Fruit fly (Drosophila melanogaster): ENCODE data around the gene spd-2.

Gene spd-2

dm6 chr3L:16642088-16642507 is 47.3 kb upstream of the spd-2 start (continued):
- TF ChIP-seq net (GFP tag; optimal IDR thresholded peaks at IDR 0.05) (peak; percentile 79), CG7368 (GFP tag; optimal IDR thresholded peaks at IDR 0.05) (peak; percentile 68), CG9139 (GFP tag; optimal IDR thresholded peaks at IDR 0.05) (peak; percentile 35), Sox14 (GFP tag; optimal IDR thresholded peaks at IDR 0.05) (peak; percentile 60), esn (GFP tag; optimal IDR thresholded peaks at IDR 0.05) (peak; percentile 72), CG1621 (tag; optimal IDR thresholded peaks at IDR 0.05) (peak; percentile 47), CG4318 (GFP tag; optimal IDR thresholded peaks at IDR 0.05) (peak; percentile 79), CG8119 (GFP tag; IDR thresholded peaks at IDR 0.05) (peak; percentile 63; the same call in 2 of the 3 replicates), Met (GFP tag; optimal IDR thresholded peaks at IDR 0.05) (peak; percentile 48), CG6808 (GFP tag; optimal IDR thresholded peaks at IDR 0.05) (peak; percentile 85), Sox15 (GFP tag; optimal IDR thresholded peaks at IDR 0.05) (peak; percentile 68), Gug (GFP tag; IDR thresholded peaks at IDR 0.05) (peak; percentile 47; the same call in 1 of the 2 replicates), CG16779 (tag; optimal IDR thresholded peaks at IDR 0.05) (peak; percentile 74), Eip78C (GFP tag) (peak; percentile 93), Smox (GFP tag; optimal IDR thresholded peaks at IDR 0.05) (peak; percentile 55), CG31627 (GFP tag; optimal IDR thresholded peaks at IDR 0.05) (peak; percentile 50), OdsH (GFP tag; optimal IDR thresholded peaks at IDR 0.05) (peak; percentile 74), fd85E (GFP tag; optimal IDR thresholded peaks at IDR 0.05) (no peak), Hr39 (GFP tag; optimal IDR thresholded peaks at IDR 0.05) (peak; percentile 57)

DNA sequence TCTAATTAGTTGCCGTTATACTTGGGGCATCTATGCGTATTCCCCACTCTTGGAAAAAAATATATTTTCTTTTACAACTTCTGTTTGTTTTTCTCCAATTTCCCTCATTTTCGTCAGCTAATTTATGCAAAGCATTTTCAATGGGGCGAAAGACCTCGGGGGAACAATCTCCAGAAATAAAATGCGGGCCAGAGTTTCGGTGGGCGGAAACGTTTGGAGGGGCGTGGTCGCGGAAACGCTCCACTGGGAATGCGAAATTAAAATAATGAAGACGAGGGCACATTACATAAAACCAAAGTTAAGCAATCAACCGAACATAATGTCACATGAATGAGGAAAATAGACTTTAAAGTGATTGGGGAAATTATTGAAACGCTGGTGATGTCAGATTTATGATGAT is 46.3 kb upstream of the spd-2 start:
- TF ChIP-seq Hr38 (GFP tag; optimal IDR thresholded peaks at IDR 0.05), result no peak

- no peak for TF ChIP-seq CG8119 (GFP tag; IDR thresholded peaks at IDR 0.05)
- no peak for TF ChIP-seq CG32006 (GFP tag; optimal IDR thresholded peaks at IDR 0.05)
- TF ChIP-seq CG8632 (GFP tag; optimal IDR thresholded peaks at IDR 0.05), result peak; percentile 1
- no peak for TF ChIP-seq dsx (GFP tag; optimal IDR thresholded peaks at IDR 0.05; ENCODE audit: poor library complexity, severe bottlenecking)
- TF ChIP-seq Eip78C (GFP tag), result peak; percentile 49
- no peak for TF ChIP-seq pdm3 (GFP tag; optimal IDR thresholded peaks at IDR 0.05)
- TF ChIP-seq svp (GFP tag), result peak; percentile 61
- no peak for TF ChIP-seq spab (GFP tag; optimal IDR thresholded peaks at IDR 0.05)
- peak; percentile 88 for TF ChIP-seq fkh (GFP tag; optimal IDR thresholded peaks at IDR 0.05)
- TF ChIP-seq CG6854 (GFP tag; optimal IDR thresholded peaks at IDR 0.05), result peak; percentile 29
- no peak for TF ChIP-seq Gug (GFP tag; IDR thresholded peaks at IDR 0.05)
Observed at dm6 chr3L:16640509-16641068, 45.8 kb upstream of the spd-2 start.

dm6 chr3L:16638639-16639388 is 44.0 kb upstream of the spd-2 start:
- peak; percentile 53 for TF ChIP-seq dsx (GFP tag; optimal IDR thresholded peaks at IDR 0.05; ENCODE audit: poor library complexity, severe bottlenecking)
- TF ChIP-seq Smox (GFP tag; optimal IDR thresholded peaks at IDR 0.05), result peak; percentile 40
- no peak for TF ChIP-seq CG11294 (GFP tag; IDR thresholded peaks at IDR 0.05)
- TF ChIP-seq Ets96B (tag; optimal IDR thresholded peaks at IDR 0.05), result peak; percentile 8
- TF ChIP-seq Eip93F (GFP tag; optimal IDR thresholded peaks at IDR 0.05), result no peak
- TF ChIP-seq CG3032 (tag; optimal IDR thresholded peaks at IDR 0.05), result peak; percentile 18
- TF ChIP-seq CG31627 (GFP tag; optimal IDR thresholded peaks at IDR 0.05), result peak; percentile 51
- TF ChIP-seq CG3919 (GFP tag; optimal IDR thresholded peaks at IDR 0.05), result peak; percentile 24
- TF ChIP-seq lz (GFP tag; optimal IDR thresholded peaks at IDR 0.05), result peak; percentile 23
- TF ChIP-seq esn (GFP tag; optimal IDR thresholded peaks at IDR 0.05), result peak; percentile 71
- TF ChIP-seq ss (GFP tag; optimal IDR thresholded peaks at IDR 0.05), result no peak
- TF ChIP-seq pdm3 (GFP tag; optimal IDR thresholded peaks at IDR 0.05), result peak; percentile 14
- TF ChIP-seq dac (GFP tag; optimal IDR thresholded peaks at IDR 0.05), result no peak
- TF ChIP-seq CG6163 (GFP tag; IDR thresholded peaks at IDR 0.05), result 0 out of 3 replicates have a peak, but pooled peaks have one; percentile 3
- peak; percentile 44 for TF ChIP-seq Blimp-1 (GFP tag; optimal IDR thresholded peaks at IDR 0.05)
- TF ChIP-seq eg (GFP tag; IDR thresholded peaks at IDR 0.05), result peak; percentile 24; the same call in 1 of the 3 replicates
- peak; percentile 4 for TF ChIP-seq OdsH (GFP tag; optimal IDR thresholded peaks at IDR 0.05)
- no peak for TF ChIP-seq spab (GFP tag; optimal IDR thresholded peaks at IDR 0.05)
- peak; percentile 31 for TF ChIP-seq Hr4 (GFP tag; optimal IDR thresholded peaks at IDR 0.05)
- TF ChIP-seq CG6276 (GFP tag; optimal IDR thresholded peaks at IDR 0.05), result peak; percentile 28
- TF ChIP-seq CG4318 (GFP tag; optimal IDR thresholded peaks at IDR 0.05), result no peak
- TF ChIP-seq acj6 (GFP tag; optimal IDR thresholded peaks at IDR 0.05), result peak; percentile 7
- TF ChIP-seq svp (GFP tag), result peak; percentile 78
- peak; percentile 69 for TF ChIP-seq Eip78C (GFP tag)
- TF ChIP-seq CG34406 (GFP tag; optimal IDR thresholded peaks at IDR 0.05), result peak; percentile 39
